Worm (Caenorhabditis elegans) whole organism, midembryonic: ENCODE data around the gene hosl-1.

Experiments
- T22C8.4 ChIP-seq: fragments of 200-800 bp; sonication (Bioruptor generic); IDR thresholded peaks from 2 replicates; pipeline ENCODE4 v1.3.6; 2022; ENCODE audit warnings: missing genetic modification characterization, missing compliant biosample characterization
- flt-1 ChIP-seq: fragments of 200-800 bp; sonication (Bioruptor generic); IDR thresholded peaks from 2 replicates; pipeline ENCODE4 v1.3.6; 2022; ENCODE audit warnings: missing genetic modification characterization, missing compliant biosample characterization
- klf-2 ChIP-seq: fragments of 200-800 bp; sonication (Bioruptor generic); conservative IDR thresholded peaks from 2 replicates; pipeline ENCODE4 v1.3.6; 2022; ENCODE audit warnings: missing genetic modification reagents, missing genetic modification characterization, missing compliant biosample characterization

DNA sequence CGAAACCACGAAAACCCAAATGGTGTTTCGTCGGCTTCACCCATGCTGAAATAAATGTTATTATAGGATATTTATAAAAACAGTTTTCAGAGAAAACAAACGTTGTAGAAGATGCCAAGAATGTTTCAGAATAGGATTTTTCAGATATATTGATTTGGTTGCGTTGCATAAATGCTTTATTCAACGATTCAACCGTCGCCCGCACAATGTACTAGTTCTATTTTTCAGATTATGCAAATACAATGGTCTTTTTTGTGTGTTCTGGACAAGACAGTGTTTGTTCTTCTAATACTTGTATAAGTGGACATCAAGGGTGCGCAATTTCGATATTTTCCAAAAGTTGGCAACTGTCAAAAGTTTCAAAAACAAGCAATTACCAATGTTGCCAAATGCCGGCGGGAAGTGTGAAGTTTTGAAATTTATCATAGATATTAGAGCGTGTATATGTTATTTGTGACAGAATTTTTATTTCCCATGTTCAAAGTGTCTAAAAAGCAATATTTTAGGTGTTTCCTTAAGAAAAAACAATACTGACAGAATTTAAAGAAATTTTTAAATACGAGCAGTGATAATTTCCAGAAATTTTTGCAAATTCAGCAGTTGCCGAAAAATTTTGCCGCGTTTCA lies 54.3 kb downstream of the hosl-1 start, which contains the start of gene K02G10.5:
- TF ChIP-seq T22C8.4 (GFP tag; lab: Robert Waterston, UW) (no peak), klf-2 (GFP tag; lab: Robert Waterston, UW) (no peak), flt-1 (GFP tag; lab: Robert Waterston, UW) (no peak)
